5 worm cellular contexts compared by ENCODE assay signal in the genomic region with DNA sequence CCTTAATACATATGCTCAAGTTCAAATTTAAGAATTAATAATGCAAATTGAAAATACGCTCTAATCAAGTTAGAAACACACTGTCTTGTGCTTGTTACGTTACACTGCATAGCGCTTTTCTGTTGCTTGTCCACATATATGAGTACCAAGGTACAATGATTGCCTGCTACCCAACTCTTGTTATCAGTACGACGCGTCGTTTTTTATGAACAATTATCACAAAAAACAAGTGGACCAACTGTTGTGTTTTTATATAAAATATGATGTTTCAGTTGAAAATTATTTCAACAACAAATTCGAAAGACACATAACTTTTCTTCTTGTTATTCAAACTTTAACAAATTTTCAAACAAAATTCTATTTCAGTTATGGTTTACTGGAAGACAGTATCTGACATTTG.
TF ChIP-seq lines count a peak whose summit lies in the region.

A gene (plus strand): TSS at position 367 of the 400 bp plus-strand sequence.

TF ChIP-seq in whole organism, L1 larva, 84 proteins besides CTCF, POLR2A, EP300 and RAD21:
- TF ChIP-seq fkh-4 (tag; optimal IDR thresholded peaks at IDR 0.05; lab: Kevin White, UChicago; ENCODE audit: borderline replicate concordance) (no peak), nhr-19 (GFP tag; conservative IDR thresholded peaks at IDR 0.05; lab: Robert Waterston, UW) (no peak), lin-15B (tag; optimal IDR thresholded peaks at IDR 0.05; lab: Kevin White, UChicago) (no peak), lin-35 (GFP tag; optimal IDR thresholded peaks at IDR 0.05; lab: Kevin White, UChicago) (peak in 1 of 2 experiments; percentile 23), elt-2 (tag; optimal IDR thresholded peaks at IDR 0.05; lab: Kevin White, UChicago) (peak; percentile 43), pax-3 (tag; optimal IDR thresholded peaks at IDR 0.05; lab: Kevin White, UChicago) (no peak), dsc-1 (tag; optimal IDR thresholded peaks at IDR 0.05; lab: Kevin White, UChicago) (no peak)

TF ChIP-seq in whole organism, L2 larva, 48 proteins besides CTCF, POLR2A, EP300 and RAD21:
- TF ChIP-seq nhr-12 (tag; optimal IDR thresholded peaks at IDR 0.05; lab: Kevin White, UChicago) (no peak), lsy-2 (tag; optimal IDR thresholded peaks at IDR 0.05; lab: Kevin White, UChicago) (no peak), skn-1 (tag; optimal IDR thresholded peaks at IDR 0.05; lab: Kevin White, UChicago) (no peak), elt-1 (tag; optimal IDR thresholded peaks at IDR 0.05; lab: Kevin White, UChicago) (no peak), snpc-4 (tag; optimal IDR thresholded peaks at IDR 0.05; lab: Kevin White, UChicago) (no peak), crh-2 (tag; optimal IDR thresholded peaks at IDR 0.05; lab: Kevin White, UChicago) (peak; percentile 0)

TF ChIP-seq in whole organism, L3 larva, 47 proteins besides CTCF, POLR2A, EP300 and RAD21:
- TF ChIP-seq mml-1 (tag; optimal IDR thresholded peaks at IDR 0.05; lab: Kevin White, UChicago) (no peak), ceh-28 (tag; optimal IDR thresholded peaks at IDR 0.05; lab: Kevin White, UChicago) (no peak), elt-2 (tag; optimal IDR thresholded peaks at IDR 0.05; lab: Kevin White, UChicago) (peak; percentile 65), ztf-11 (tag; optimal IDR thresholded peaks at IDR 0.05; lab: Kevin White, UChicago) (no peak), tbx-2 (tag; optimal IDR thresholded peaks at IDR 0.05; lab: Kevin White, UChicago) (no peak), nhr-77 (tag; optimal IDR thresholded peaks at IDR 0.05; lab: Kevin White, UChicago) (no peak), snpc-4 (tag; optimal IDR thresholded peaks at IDR 0.05; lab: Kevin White, UChicago) (no peak), daf-12 (tag; optimal IDR thresholded peaks at IDR 0.05; lab: Kevin White, UChicago) (no peak), nhr-23 (tag; optimal IDR thresholded peaks at IDR 0.05; lab: Kevin White, UChicago) (no peak), mdl-1 (tag; optimal IDR thresholded peaks at IDR 0.05; lab: Kevin White, UChicago) (no peak), lin-39 (tag; optimal IDR thresholded peaks at IDR 0.05; lab: Kevin White, UChicago) (no peak), nhr-12 (tag; optimal IDR thresholded peaks at IDR 0.05; lab: Kevin White, UChicago) (no peak), lsy-12 (tag; optimal IDR thresholded peaks at IDR 0.05; lab: Kevin White, UChicago) (no peak), sea-2 (GFP tag; optimal IDR thresholded peaks at IDR 0.05; lab: Kevin White, UChicago) (no peak), hmg-11 (tag; optimal IDR thresholded peaks at IDR 0.05; lab: Kevin White, UChicago) (no peak), nhr-28 (tag; optimal IDR thresholded peaks at IDR 0.05; lab: Kevin White, UChicago) (no peak), nhr-76 (tag; optimal IDR thresholded peaks at IDR 0.05; lab: Kevin White, UChicago) (no peak), unc-62 (GFP tag; optimal IDR thresholded peaks at IDR 0.05; lab: Kevin White, UChicago) (no peak), fkh-2 (tag; optimal IDR thresholded peaks at IDR 0.05; lab: Kevin White, UChicago) (no peak), pqm-1 (tag; optimal IDR thresholded peaks at IDR 0.05; lab: Kevin White, UChicago) (peak; percentile 70), eor-1 (tag; optimal IDR thresholded peaks at IDR 0.05; lab: Kevin White, UChicago) (no peak), lin-15B (tag; optimal IDR thresholded peaks at IDR 0.05; lab: Kevin White, UChicago) (no peak), ZK546.5 (tag; optimal IDR thresholded peaks at IDR 0.05; lab: Kevin White, UChicago) (no peak), pha-4 (tag; optimal IDR thresholded peaks at IDR 0.05; lab: Kevin White, UChicago) (peak; percentile 45), aly-2 (tag; optimal IDR thresholded peaks at IDR 0.05; lab: Kevin White, UChicago) (no peak), nhr-43 (tag; optimal IDR thresholded peaks at IDR 0.05; lab: Kevin White, UChicago; ENCODE audit: poor library complexity, severe bottlenecking) (no peak)

TF ChIP-seq in whole organism, L4 larva, 104 proteins besides CTCF, POLR2A, EP300 and RAD21:
- TF ChIP-seq daf-16 (GFP tag; optimal IDR thresholded peaks at IDR 0.05; lab: Kevin White, UChicago): no peak
- TF ChIP-seq daf-16 (tag; optimal IDR thresholded peaks at IDR 0.05; lab: Kevin White, UChicago): peak; percentile 95
- TF ChIP-seq aha-1 (tag; lab: Kevin White, UChicago): peak; percentile 74
- no peak for TF ChIP-seq dmd-8 (GFP tag; IDR thresholded peaks at IDR 0.05; lab: Robert Waterston, UW)
- TF ChIP-seq hlh-11 (tag; optimal IDR thresholded peaks at IDR 0.05; lab: Kevin White, UChicago): peak; percentile 4
- TF ChIP-seq dve-1 (tag; optimal IDR thresholded peaks at IDR 0.05; lab: Kevin White, UChicago; ENCODE audit: insufficient read depth): peak; percentile 15
- peak; percentile 46 for TF ChIP-seq nhr-28 (tag; optimal IDR thresholded peaks at IDR 0.05; lab: Kevin White, UChicago)
- peak; percentile 56 for TF ChIP-seq pqm-1 (tag; optimal IDR thresholded peaks at IDR 0.05; lab: Kevin White, UChicago)
- no peak for TF ChIP-seq attf-4 (tag; optimal IDR thresholded peaks at IDR 0.05; lab: Kevin White, UChicago)
- TF ChIP-seq unc-62 (GFP tag; optimal IDR thresholded peaks at IDR 0.05 in 1 of 2; lab: Kevin White, UChicago): peak in 1 of 2 experiments; percentile 66
- no peak for TF ChIP-seq unc-62 (tag; optimal IDR thresholded peaks at IDR 0.05; lab: Kevin White, UChicago)
- no peak for TF ChIP-seq D1046.2 (GFP tag; IDR thresholded peaks at IDR 0.05; lab: Robert Waterston, UW)
- TF ChIP-seq hmg-1.1 (GFP tag; IDR thresholded peaks at IDR 0.05; lab: Robert Waterston, UW): peak; percentile 26; the same call in 1 of the 2 replicates
- no peak for TF ChIP-seq nhr-76 (tag; optimal IDR thresholded peaks at IDR 0.05; lab: Kevin White, UChicago)

TF ChIP-seq in whole organism, young adult, 124 proteins besides CTCF, POLR2A, EP300 and RAD21:
- TF ChIP-seq ztf-25 (GFP tag; IDR thresholded peaks at IDR 0.05; lab: Robert Waterston, UW) (no peak), pha-4 (tag; optimal IDR thresholded peaks at IDR 0.05; lab: Kevin White, UChicago) (peak; percentile 10), nhr-27 (tag; optimal IDR thresholded peaks at IDR 0.05; lab: Kevin White, UChicago) (no peak), nhr-80 (tag; optimal IDR thresholded peaks at IDR 0.05; lab: Kevin White, UChicago) (peak; percentile 17)
